Worm (Caenorhabditis elegans): ENCODE results near the gene arrd-10.

The arrd-10 gene

ce11 chrII:12992980-12993379 is 53.1 kb downstream of the arrd-10 start:
- TF ChIP-seq hlh-1 (tag; optimal IDR thresholded peaks at IDR 0.05) (no peak), nhr-2 (tag; optimal IDR thresholded peaks at IDR 0.05) (peak; percentile 72), ceh-83 (GFP tag; optimal IDR thresholded peaks at IDR 0.05) (no peak), cnd-1 (tag; optimal IDR thresholded peaks at IDR 0.05) (peak; percentile 36), zip-8 (tag; optimal IDR thresholded peaks at IDR 0.05) (peak; percentile 93)
